Worm (Caenorhabditis elegans) whole organism, late embryonic: ENCODE measurements around the gene tag-52.

Experiments used
- C08G9.2 ChIP-seq: sonication (generic microtip); optimal IDR thresholded peaks from 2 replicates; lab custom pipeline; 2016; ENCODE audit warnings: mild to moderate bottlenecking, missing genetic modification characterization, moderate library complexity, missing compliant biosample characterization
- ama-1 ChIP-seq: fragments of 150-350 bp; optimal IDR thresholded peaks from 2 replicates; lab custom pipeline; 2014
- ceh-14 ChIP-seq: sonication (generic microtip); optimal IDR thresholded peaks from 2 replicates; lab custom pipeline; 2016; ENCODE audit warnings: missing genotype, missing genetic modification characterization, missing compliant biosample characterization
- dmd-4 ChIP-seq: sonication (generic microtip); optimal IDR thresholded peaks from 2 replicates; lab custom pipeline; 2016; ENCODE audit warnings: borderline replicate concordance, missing genetic modification characterization, missing compliant biosample characterization
- fkh-10 ChIP-seq: fragments of 150-350 bp; optimal IDR thresholded peaks from 2 replicates; lab custom pipeline; 2014; ENCODE audit warnings: missing biosample characterization, missing genetic modification reagents, missing genetic modification characterization
- hlh-30 ChIP-seq: sonication (generic microtip); optimal IDR thresholded peaks from 2 replicates; lab custom pipeline; 2017; ENCODE audit warnings: antibody characterized with exemption, missing genetic modification characterization, missing compliant biosample characterization; ENCODE audit not compliant: insufficient read depth
- nfya-1 ChIP-seq: sonication (generic microtip); optimal IDR thresholded peaks from 2 replicates; lab custom pipeline; 2017; ENCODE audit warnings: missing genetic modification characterization, mild to moderate bottlenecking, missing compliant biosample characterization, antibody characterized with exemption, moderate library complexity
- nhr-11 ChIP-seq: fragments of 150-350 bp; optimal IDR thresholded peaks from 2 replicates; lab custom pipeline; 2014; ENCODE audit warnings: missing biosample characterization, missing genetic modification characterization
- pha-4 ChIP-seq: fragments of 150-350 bp; optimal IDR thresholded peaks from 2 replicates; lab custom pipeline; 2018; ENCODE audit warnings: missing biosample characterization, missing genetic modification reagents, missing genetic modification characterization
- syd-9 ChIP-seq: sonication (generic microtip); optimal IDR thresholded peaks from 2 replicates; lab custom pipeline; 2016; ENCODE audit warnings: mild to moderate bottlenecking, missing genetic modification characterization, moderate library complexity, missing compliant biosample characterization
- tbx-2 ChIP-seq: sonication (generic microtip); optimal IDR thresholded peaks from 2 replicates; lab custom pipeline; 2016; ENCODE audit warnings: missing genetic modification characterization, missing compliant biosample characterization

- TF ChIP-seq pha-4 (no peak), syd-9 (tag; lab: Kevin White, UChicago) (no peak), tbx-2 (tag; lab: Kevin White, UChicago) (no peak), hlh-30 (tag; lab: Kevin White, UChicago) (no peak), dmd-4 (tag; lab: Kevin White, UChicago) (no peak), ama-1 (lab: Kevin White, UChicago) (no peak), fkh-10 (no peak), nhr-11 (no peak), ceh-14 (tag; lab: Kevin White, UChicago) (no peak), nfya-1 (tag; lab: Kevin White, UChicago) (no peak), C08G9.2 (tag; lab: Kevin White, UChicago) (no peak)
These were observed 2.3 kb upstream of the tag-52 start, which contains the start of gene tsp-17 for ce11 chrX:3680544-3681214.
